Fruit fly (Drosophila melanogaster): ENCODE data around the gene CG3987.

CG3987 gene

dm6 chr3R:15121599-15122394 is 18.0 kb upstream of the CG3987 start (continued):
- TF ChIP-seq org-1 (GFP tag; optimal IDR thresholded peaks at IDR 0.05), result peak; percentile 41
- no peak for TF ChIP-seq gt (GFP tag; IDR thresholded peaks at IDR 0.05)
- TF ChIP-seq croc (GFP tag; conservative IDR thresholded peaks at IDR 0.05), result no peak
- TF ChIP-seq CG4282 (GFP tag; optimal IDR thresholded peaks at IDR 0.05), result no peak
- peak; percentile 30 for TF ChIP-seq cwo (GFP tag; optimal IDR thresholded peaks at IDR 0.05)
- TF ChIP-seq CG3281 (GFP tag; optimal IDR thresholded peaks at IDR 0.05), result no peak
- TF ChIP-seq sens (GFP tag), result peak; percentile 56
- no peak for TF ChIP-seq CTCF (GFP tag; optimal IDR thresholded peaks at IDR 0.05)
- no peak for TF ChIP-seq CG11723 (GFP tag; optimal IDR thresholded peaks at IDR 0.05)
- no peak for TF ChIP-seq chinmo (GFP tag; IDR thresholded peaks at IDR 0.05; ENCODE audit: partially characterized antibody)
- TF ChIP-seq CG6689 (GFP tag; IDR thresholded peaks at IDR 0.05), result no peak
- TF ChIP-seq Blimp-1 (GFP tag; optimal IDR thresholded peaks at IDR 0.05), result no peak
- TF ChIP-seq Stat92E (GFP tag; optimal IDR thresholded peaks at IDR 0.05), result peak in 1 of 3 experiments; percentile 19
- TF ChIP-seq Mrtf (GFP tag; IDR thresholded peaks at IDR 0.05), result 0 out of 3 replicates have a peak, but pooled peaks have one; percentile 15
- TF ChIP-seq ranshi (GFP tag; IDR thresholded peaks at IDR 0.05), result 0 out of 2 replicates have a peak, but pooled peaks have one; percentile 8
- no peak for TF ChIP-seq Scr (GFP tag; IDR thresholded peaks at IDR 0.05; ENCODE audit: partially characterized antibody)
- no peak for TF ChIP-seq bsh (GFP tag; optimal IDR thresholded peaks at IDR 0.05)
- TF ChIP-seq CG34376 (GFP tag; optimal IDR thresholded peaks at IDR 0.05), result no peak
- TF ChIP-seq Awh (GFP tag; IDR thresholded peaks at IDR 0.05), result no peak
- no peak for TF ChIP-seq Fer2 (tag; optimal IDR thresholded peaks at IDR 0.05)
- TF ChIP-seq abd-A (tag; optimal IDR thresholded peaks at IDR 0.05), result peak; percentile 71
- 0 out of 3 replicates have a peak, but pooled peaks have one; percentile 47 for TF ChIP-seq CG2199 (GFP tag; IDR thresholded peaks at IDR 0.05)
- TF ChIP-seq eve (GFP tag; optimal IDR thresholded peaks at IDR 0.05), result peak in 1 of 2 experiments; percentile 56
- no peak for TF ChIP-seq phol (tag; optimal IDR thresholded peaks at IDR 0.05)
- no peak for TF ChIP-seq CG3163 (GFP tag; optimal IDR thresholded peaks at IDR 0.05)
- TF ChIP-seq CG15479 (GFP tag; optimal IDR thresholded peaks at IDR 0.05), result no peak
- TF ChIP-seq ac (GFP tag; optimal IDR thresholded peaks at IDR 0.05), result no peak

- TF ChIP-seq ham (GFP tag; IDR thresholded peaks at IDR 0.05) (no peak), CG15696 (tag; optimal IDR thresholded peaks at IDR 0.05) (peak; percentile 5), CG10565 (GFP tag; optimal IDR thresholded peaks at IDR 0.05) (no peak), Hr78 (GFP tag; optimal IDR thresholded peaks at IDR 0.05) (peak in 1 of 2 experiments; percentile 49), Stat92E (GFP tag; optimal IDR thresholded peaks at IDR 0.05) (peak in 1 of 3 experiments; percentile 83), sd (tag; optimal IDR thresholded peaks at IDR 0.05) (peak; percentile 11), CG6765 (GFP tag; optimal IDR thresholded peaks at IDR 0.05) (no peak), CG15269 (tag; optimal IDR thresholded peaks at IDR 0.05) (peak; percentile 15), CG12769 (tag; optimal IDR thresholded peaks at IDR 0.05) (peak; percentile 92), ato (GFP tag; IDR thresholded peaks at IDR 0.05; ENCODE audit: partially characterized antibody) (no peak), sr (GFP tag; IDR thresholded peaks at IDR 0.05) (peak; percentile 95), CG13894 (tag; optimal IDR thresholded peaks at IDR 0.05) (peak; percentile 90), Deaf1 (tag; optimal IDR thresholded peaks at IDR 0.05) (peak; percentile 18), CG10543 (GFP tag; optimal IDR thresholded peaks at IDR 0.05) (peak; percentile 22), CG8281 (tag; optimal IDR thresholded peaks at IDR 0.05) (peak; percentile 99), chn (GFP tag; optimal IDR thresholded peaks at IDR 0.05) (no peak), hkb (optimal IDR thresholded peaks at IDR 0.05) (no peak), hkb (GFP tag; IDR thresholded peaks at IDR 0.05) (0 out of 2 replicates have a peak, but pooled peaks have one; percentile 12), CG10321 (GFP tag; IDR thresholded peaks at IDR 0.05) (0 out of 2 replicates have a peak, but pooled peaks have one; percentile 18), crol (GFP tag; IDR thresholded peaks at IDR 0.05) (peak; percentile 27; the same call in 1 of the 2 replicates), nau (GFP tag; optimal IDR thresholded peaks at IDR 0.05) (no peak), dimm (GFP tag; IDR thresholded peaks at IDR 0.05) (no peak)
Measured at dm6 chr3R:15123036-15123715, 16.6 kb upstream of the CG3987 start.

All from whole organism, embryonic.